Worm (Caenorhabditis elegans) whole organism, L3 larva: ENCODE data around the gene hyl-2.

Experiments used
- R02D3.7 ChIP-seq: fragments of 150-350 bp; optimal IDR thresholded peaks from 2 replicates; lab custom pipeline; 2014; ENCODE audit warnings: missing biosample characterization, missing genetic modification characterization
- aly-2 ChIP-seq: fragments of 150-350 bp; optimal IDR thresholded peaks from 2 replicates; lab custom pipeline; 2014; ENCODE audit warnings: missing biosample characterization, missing genetic modification characterization
- ceh-16 ChIP-seq: sonication (generic microtip); optimal IDR thresholded peaks from 2 replicates; lab custom pipeline; 2017; ENCODE audit warnings: missing biosample characterization, missing genetic modification characterization
- ceh-28 ChIP-seq: fragments of 150-350 bp; optimal IDR thresholded peaks from 2 replicates; lab custom pipeline; 2014; ENCODE audit warnings: missing biosample characterization, missing genetic modification reagents, missing genetic modification characterization
- egl-27 ChIP-seq: sonication (generic microtip); optimal IDR thresholded peaks from 4 replicates; lab custom pipeline; 2017; ENCODE audit warnings: missing biosample characterization, missing genetic modification reagents, missing genetic modification characterization
- egl-5 ChIP-seq: fragments of 150-350 bp; optimal IDR thresholded peaks from 2 replicates; lab custom pipeline; 2017; ENCODE audit warnings: missing biosample characterization, missing genetic modification reagents, missing genetic modification characterization, inconsistent platforms
- fkh-2 ChIP-seq: fragments of 150-350 bp; optimal IDR thresholded peaks from 2 replicates; lab custom pipeline; 2014; ENCODE audit warnings: missing biosample characterization, missing genetic modification reagents, missing genetic modification characterization
- fos-1 ChIP-seq: fragments of 150-350 bp; optimal IDR thresholded peaks from 2 replicates; lab custom pipeline; 2014; ENCODE audit warnings: missing biosample characterization, missing genetic modification characterization
- hmg-11 ChIP-seq: sonication (generic microtip); optimal IDR thresholded peaks from 2 replicates; lab custom pipeline; 2016; ENCODE audit warnings: missing genetic modification characterization, missing compliant biosample characterization
- jun-1 ChIP-seq: fragments of 150-350 bp; optimal IDR thresholded peaks from 2 replicates; lab custom pipeline; 2014; ENCODE audit warnings: missing biosample characterization, missing genetic modification reagents, missing genetic modification characterization
- mdl-1 ChIP-seq: fragments of 150-350 bp; optimal IDR thresholded peaks from 2 replicates; lab custom pipeline; 2014; ENCODE audit warnings: missing biosample characterization, missing genetic modification characterization
- nfya-1 ChIP-seq: sonication (generic microtip); optimal IDR thresholded peaks from 2 replicates; lab custom pipeline; 2017; ENCODE audit warnings: missing genetic modification characterization, mild to moderate bottlenecking, missing compliant biosample characterization, antibody characterized with exemption, moderate library complexity; ENCODE audit not compliant: insufficient read depth
- nhr-11 ChIP-seq: fragments of 150-350 bp; optimal IDR thresholded peaks from 2 replicates; lab custom pipeline; 2014; ENCODE audit warnings: missing biosample characterization, missing genetic modification characterization
- nhr-12 ChIP-seq: fragments of 150-350 bp; optimal IDR thresholded peaks from 2 replicates; lab custom pipeline; 2014; ENCODE audit warnings: missing biosample characterization, missing genetic modification characterization
- nhr-23 ChIP-seq: fragments of 150-350 bp; optimal IDR thresholded peaks from 2 replicates; lab custom pipeline; 2014; ENCODE audit warnings: missing biosample characterization, missing genetic modification reagents, missing genetic modification characterization
- nhr-28 ChIP-seq: fragments of 150-350 bp; optimal IDR thresholded peaks from 2 replicates; lab custom pipeline; 2014; ENCODE audit warnings: missing biosample characterization, missing genetic modification characterization
- pha-4 ChIP-seq: fragments of 150-350 bp; optimal IDR thresholded peaks from 2 replicates; lab custom pipeline; 2014; ENCODE audit warnings: missing biosample characterization, missing genetic modification reagents, missing genetic modification characterization
- pqm-1 ChIP-seq: fragments of 150-350 bp; optimal IDR thresholded peaks from 2 replicates; lab custom pipeline; 2017; ENCODE audit warnings: missing biosample characterization, missing genetic modification characterization, inconsistent platforms
- unc-39 ChIP-seq: sonication (generic microtip); optimal IDR thresholded peaks from 4 replicates; lab custom pipeline; 2017; ENCODE audit warnings: missing biosample characterization, missing genetic modification characterization
- unc-62 ChIP-seq: fragments of 150-350 bp; sonication (generic microtip); optimal IDR thresholded peaks from 4 replicates; lab custom pipeline; 2014; ENCODE audit warnings: missing biosample characterization, missing genetic modification reagents, missing genetic modification characterization
- ztf-11 ChIP-seq: fragments of 150-350 bp; optimal IDR thresholded peaks from 2 replicates; lab custom pipeline; 2014; ENCODE audit warnings: missing biosample characterization, missing genetic modification characterization

The hyl-2 gene

DNA sequence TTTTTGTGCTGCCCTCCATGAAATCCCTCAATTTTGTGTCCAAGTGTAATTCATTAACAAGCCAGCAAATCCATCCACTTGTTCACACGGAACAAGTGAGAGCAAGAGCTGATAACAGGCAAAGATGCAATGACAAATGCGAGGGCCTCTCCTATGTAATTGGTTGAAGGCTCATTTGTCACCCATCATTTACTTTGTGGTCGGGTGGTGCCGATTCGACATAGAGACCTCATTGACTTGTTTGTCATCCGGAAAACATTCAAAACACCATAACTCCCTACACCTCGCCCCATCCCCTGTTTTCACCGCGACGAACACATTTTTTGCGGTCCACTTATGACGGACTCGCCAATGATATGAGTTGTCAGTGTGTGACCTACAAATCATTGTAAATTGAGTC is 47.8 kb downstream of the hyl-2 start:
- TF ChIP-seq nhr-11 (tag; lab: Kevin White, UChicago) = no peak
- no peak for TF ChIP-seq nhr-23 (tag; lab: Kevin White, UChicago)
- no peak for TF ChIP-seq R02D3.7
- TF ChIP-seq fos-1 (tag; lab: Kevin White, UChicago) = no peak

- TF ChIP-seq ceh-28 (tag; lab: Kevin White, UChicago) = no peak
- no peak for TF ChIP-seq pqm-1 (tag; lab: Kevin White, UChicago)
- no peak for TF ChIP-seq pha-4
- TF ChIP-seq nhr-28 = no peak
- no peak for TF ChIP-seq unc-62
- TF ChIP-seq fos-1 (tag; lab: Kevin White, UChicago) = no peak
- TF ChIP-seq jun-1 (tag; lab: Kevin White, UChicago) = no peak
- TF ChIP-seq egl-27 = no peak
- TF ChIP-seq nhr-11 (tag; lab: Kevin White, UChicago) = no peak
- TF ChIP-seq fkh-2 (tag; lab: Kevin White, UChicago) = no peak
- TF ChIP-seq aly-2 = no peak
- TF ChIP-seq unc-39 (tag; lab: Kevin White, UChicago) = no peak
- no peak for TF ChIP-seq ceh-16 (tag; lab: Kevin White, UChicago)
- no peak for TF ChIP-seq nhr-12
- TF ChIP-seq egl-5 (tag; lab: Kevin White, UChicago) = no peak
- no peak for TF ChIP-seq ztf-11 (tag; lab: Kevin White, UChicago)
- TF ChIP-seq nfya-1 = no peak
- TF ChIP-seq, all 47 proteins: peak for 0
These were observed 50.2 kb downstream of the hyl-2 start, which contains the start of gene ent-5 for ce11 chrX:4649097-4649496. TSS of gene ent-5 (minus strand) at chrX:4649197.

DNA sequence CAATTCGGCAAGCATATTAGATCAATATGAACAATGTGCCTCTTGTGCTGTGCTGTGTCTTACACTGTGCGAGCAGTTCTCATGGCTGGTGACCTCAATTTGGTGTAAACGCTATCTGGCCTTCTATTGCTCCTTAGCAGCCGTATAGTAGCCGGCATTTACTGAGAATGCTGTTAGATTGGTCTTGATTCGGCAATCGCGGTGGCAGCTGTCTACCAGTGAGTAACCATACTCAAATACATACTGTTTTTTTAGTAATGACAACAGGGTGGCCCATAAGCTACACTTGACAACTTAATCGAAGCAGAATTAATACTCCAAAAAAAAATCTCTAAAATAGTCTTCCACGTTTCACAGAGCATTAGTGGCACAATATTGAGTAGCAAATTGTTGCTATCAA is 52.2 kb downstream of the hyl-2 start, which contains the start of gene C46C11.4:
Gene C46C11.4 (minus strand): TSS at position 101 of the 400 bp plus-strand sequence.
- TF ChIP-seq ceh-28 (tag; lab: Kevin White, UChicago) (no peak), hmg-11 (tag; lab: Kevin White, UChicago) (no peak), mdl-1 (tag; lab: Kevin White, UChicago) (no peak), ztf-11 (tag; lab: Kevin White, UChicago) (no peak)
